Fruit fly (Drosophila melanogaster): Measurements from ENCODE around the gene CG33286.

- TF ChIP-seq h (GFP tag; optimal IDR thresholded peaks at IDR 0.05) (no peak), CG32264 (GFP tag; optimal IDR thresholded peaks at IDR 0.05) (no peak), usp (GFP tag; optimal IDR thresholded peaks at IDR 0.05) (no peak), Dif (GFP tag; optimal IDR thresholded peaks at IDR 0.05; ENCODE audit: partially characterized antibody) (no peak), Mio (GFP tag; optimal IDR thresholded peaks at IDR 0.05) (no peak)
Observed at dm6 chr3L:20956650-20957049, 17.9 kb downstream of the CG33286 start, which contains the start of the genes Sems and CG10588.

All from whole organism, wandering third instar larva.